Fruit fly (Drosophila melanogaster) whole organism, wandering third instar larva: ENCODE results near the gene CG10311.

ENCODE experiments used
- CG32264 ChIP-seq: fragments of 200-800 bp; sonication (Bioruptor generic); optimal IDR thresholded peaks from 2 replicates; lab custom pipeline; 2016; ENCODE audit warnings: missing biosample characterization, missing genetic modification characterization
- Dif ChIP-seq: fragments of 200-275, 200-300 bp; sonication (Bioruptor generic); optimal IDR thresholded peaks from 2 replicates; lab custom pipeline; 2018; ENCODE audit warnings: missing biosample characterization, missing genetic modification characterization; ENCODE audit not compliant: partially characterized antibody
- GATAd ChIP-seq: sonication (Bioruptor generic); optimal IDR thresholded peaks from 2 replicates; lab custom pipeline; 2016; ENCODE audit warnings: missing biosample characterization, missing genetic modification characterization
- Myc ChIP-seq: fragments of >200 bp; optimal IDR thresholded peaks from 2 replicates; lab custom pipeline; 2017
- h ChIP-seq: fragments of 200-800 bp; sonication (Bioruptor generic); optimal IDR thresholded peaks from 3 replicates; lab custom pipeline; 2016; ENCODE audit warnings: missing biosample characterization, mild to moderate bottlenecking, missing genetic modification characterization
- pan ChIP-seq: fragments of >200 bp; optimal IDR thresholded peaks from 2 replicates; lab custom pipeline; 2017

DNA sequence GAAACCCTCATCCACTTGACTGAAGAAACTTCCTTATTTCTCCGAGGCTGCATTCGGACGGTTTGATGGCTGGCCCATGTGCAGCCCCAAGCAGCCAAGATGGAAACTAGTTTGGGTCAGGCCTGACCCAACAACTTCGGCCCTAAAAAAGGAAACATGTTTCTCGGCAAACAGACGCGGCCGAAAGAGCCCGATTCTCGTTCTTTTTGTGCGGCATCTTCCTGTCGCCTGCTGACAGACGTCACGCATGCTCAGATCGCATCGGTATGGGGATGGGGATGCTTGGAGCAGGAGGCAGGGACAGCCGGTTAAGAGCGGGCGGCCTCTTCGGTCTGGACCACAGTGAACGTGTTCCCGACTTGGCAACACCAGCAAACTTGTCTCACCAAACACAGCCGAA lies 40.1 kb downstream of the CG10311 start:
- TF ChIP-seq pan (lab: Kevin White, UChicago) (no peak), GATAd (GFP tag; lab: Kevin White, UChicago) (no peak), Dif (GFP tag; lab: Kevin White, UChicago) (no peak), h (GFP tag; lab: Kevin White, UChicago) (no peak), Myc (lab: Kevin White, UChicago) (no peak), CG32264 (GFP tag; lab: Kevin White, UChicago) (no peak)
